Worm (Caenorhabditis elegans) whole organism, L3 larva: Measurements from ENCODE around the gene arrd-11.
A peak's percentile ranks its signal among the peaks of the same experiment; 100 is the strongest.

Source experiments
- ZK546.5 ChIP-seq: sonication (generic microtip); optimal IDR thresholded peaks from 2 replicates; lab custom pipeline; 2017; ENCODE audit warnings: missing biosample characterization, missing genetic modification characterization
- aly-2 ChIP-seq: fragments of 150-350 bp; optimal IDR thresholded peaks from 2 replicates; lab custom pipeline; 2014; ENCODE audit warnings: missing biosample characterization, missing genetic modification characterization
- ama-1 ChIP-seq: fragments of 150-350 bp; optimal IDR thresholded peaks from 2 replicates; lab custom pipeline; 2018
- ceh-16 ChIP-seq: sonication (generic microtip); optimal IDR thresholded peaks from 2 replicates; lab custom pipeline; 2017; ENCODE audit warnings: missing biosample characterization, missing genetic modification characterization
- ceh-82 ChIP-seq: fragments of 150-350 bp; optimal IDR thresholded peaks from 2 replicates; lab custom pipeline; 2014; ENCODE audit warnings: missing biosample characterization, missing genetic modification characterization
- ceh-9 ChIP-seq: sonication (generic microtip); optimal IDR thresholded peaks from 2 replicates; lab custom pipeline; 2018; ENCODE audit warnings: missing biosample characterization, missing genetic modification characterization
- egl-27 ChIP-seq: sonication (generic microtip); optimal IDR thresholded peaks from 4 replicates; lab custom pipeline; 2017; ENCODE audit warnings: missing biosample characterization, missing genetic modification reagents, missing genetic modification characterization
- egl-5 ChIP-seq: fragments of 150-350 bp; optimal IDR thresholded peaks from 2 replicates; lab custom pipeline; 2017; ENCODE audit warnings: missing biosample characterization, missing genetic modification reagents, missing genetic modification characterization, inconsistent platforms
- elt-1 ChIP-seq: fragments of 150-350 bp; optimal IDR thresholded peaks from 2 replicates; lab custom pipeline; 2014; ENCODE audit warnings: missing biosample characterization, missing genetic modification characterization
- elt-2 ChIP-seq: sonication (generic microtip); optimal IDR thresholded peaks from 2 replicates; lab custom pipeline; 2016; ENCODE audit warnings: missing genetic modification reagents, mild to moderate bottlenecking, missing genetic modification characterization, missing compliant biosample characterization
- elt-3 ChIP-seq, 3 experiments: fragments of 150-350 bp in 1 of 3; sonication (generic microtip) in 2 of 3; optimal IDR thresholded peaks; 2 replicates in 2 of 3; 4 replicates in 1 of 3; lab custom pipeline; 2014 to 2017; ENCODE audit warnings: missing biosample characterization in 3 of 3, missing genetic modification characterization in 3 of 3
- eor-1 ChIP-seq, 2 experiments: fragments of 150-350 bp; optimal IDR thresholded peaks; 2 replicates each; lab custom pipeline; 2014 to 2018; ENCODE audit warnings: missing biosample characterization in 2 of 2, missing genetic modification characterization in 2 of 2
- fkh-10 ChIP-seq: sonication (generic microtip); optimal IDR thresholded peaks from 2 replicates; lab custom pipeline; 2017; ENCODE audit warnings: missing biosample characterization, missing genetic modification reagents, missing genetic modification characterization
- fkh-2 ChIP-seq: fragments of 150-350 bp; optimal IDR thresholded peaks from 2 replicates; lab custom pipeline; 2014; ENCODE audit warnings: missing biosample characterization, missing genetic modification reagents, missing genetic modification characterization
- fos-1 ChIP-seq: fragments of 150-350 bp; optimal IDR thresholded peaks from 2 replicates; lab custom pipeline; 2014; ENCODE audit warnings: missing biosample characterization, missing genetic modification characterization
- hmg-11 ChIP-seq: sonication (generic microtip); optimal IDR thresholded peaks from 2 replicates; lab custom pipeline; 2016; ENCODE audit warnings: missing genetic modification characterization, missing compliant biosample characterization
- jun-1 ChIP-seq: fragments of 150-350 bp; optimal IDR thresholded peaks from 2 replicates; lab custom pipeline; 2014; ENCODE audit warnings: missing biosample characterization, missing genetic modification reagents, missing genetic modification characterization
- lin-39 ChIP-seq: fragments of 150-350 bp; optimal IDR thresholded peaks from 2 replicates; lab custom pipeline; 2018; ENCODE audit warnings: missing biosample characterization, missing genetic modification reagents, missing genetic modification characterization
- mdl-1 ChIP-seq: fragments of 150-350 bp; optimal IDR thresholded peaks from 2 replicates; lab custom pipeline; 2014; ENCODE audit warnings: missing biosample characterization, missing genetic modification characterization
- mml-1 ChIP-seq: fragments of 150-350 bp; sonication (generic microtip); optimal IDR thresholded peaks from 3 replicates; lab custom pipeline; 2014; ENCODE audit warnings: missing biosample characterization, missing genetic modification characterization
- nfya-1 ChIP-seq: sonication (generic microtip); optimal IDR thresholded peaks from 2 replicates; lab custom pipeline; 2017; ENCODE audit warnings: missing genetic modification characterization, mild to moderate bottlenecking, missing compliant biosample characterization, antibody characterized with exemption, moderate library complexity; ENCODE audit not compliant: insufficient read depth
- nhr-11 ChIP-seq: fragments of 150-350 bp; optimal IDR thresholded peaks from 2 replicates; lab custom pipeline; 2014; ENCODE audit warnings: missing biosample characterization, missing genetic modification characterization
- nhr-12 ChIP-seq: fragments of 150-350 bp; optimal IDR thresholded peaks from 2 replicates; lab custom pipeline; 2014; ENCODE audit warnings: missing biosample characterization, missing genetic modification characterization
- nhr-23 ChIP-seq: fragments of 150-350 bp; optimal IDR thresholded peaks from 2 replicates; lab custom pipeline; 2014; ENCODE audit warnings: missing biosample characterization, missing genetic modification reagents, missing genetic modification characterization
- nhr-237 ChIP-seq: fragments of 150-350 bp; optimal IDR thresholded peaks from 2 replicates; lab custom pipeline; 2014; ENCODE audit warnings: missing biosample characterization, missing genetic modification characterization
- nhr-28 ChIP-seq: fragments of 150-350 bp; optimal IDR thresholded peaks from 2 replicates; lab custom pipeline; 2014; ENCODE audit warnings: missing biosample characterization, missing genetic modification characterization
- nhr-67 ChIP-seq: fragments of 150-350 bp; optimal IDR thresholded peaks from 2 replicates; lab custom pipeline; 2014; ENCODE audit warnings: missing biosample characterization, missing genetic modification characterization
- nhr-76 ChIP-seq: fragments of 150-350 bp; sonication (generic microtip); optimal IDR thresholded peaks from 5 replicates; lab custom pipeline; 2014; ENCODE audit warnings: missing biosample characterization, missing genetic modification characterization
- nhr-77 ChIP-seq: fragments of 150-350 bp; optimal IDR thresholded peaks from 2 replicates; lab custom pipeline; 2014; ENCODE audit warnings: missing biosample characterization, missing genetic modification characterization
- pqm-1 ChIP-seq: fragments of 150-350 bp; optimal IDR thresholded peaks from 2 replicates; lab custom pipeline; 2017; ENCODE audit warnings: missing biosample characterization, missing genetic modification characterization, inconsistent platforms
- snpc-4 ChIP-seq: fragments of 150-350 bp; optimal IDR thresholded peaks from 2 replicates; lab custom pipeline; 2014; ENCODE audit warnings: missing biosample characterization, missing genetic modification characterization
- unc-39 ChIP-seq: sonication (generic microtip); optimal IDR thresholded peaks from 4 replicates; lab custom pipeline; 2017; ENCODE audit warnings: missing biosample characterization, missing genetic modification characterization
- unc-62 ChIP-seq: fragments of 150-350 bp; sonication (generic microtip); optimal IDR thresholded peaks from 4 replicates; lab custom pipeline; 2014; ENCODE audit warnings: missing biosample characterization, missing genetic modification reagents, missing genetic modification characterization
- ztf-11 ChIP-seq: fragments of 150-350 bp; optimal IDR thresholded peaks from 2 replicates; lab custom pipeline; 2014; ENCODE audit warnings: missing biosample characterization, missing genetic modification characterization
- ztf-4 ChIP-seq: fragments of 150-350 bp; optimal IDR thresholded peaks from 2 replicates; lab custom pipeline; 2014; ENCODE audit warnings: missing biosample characterization, missing genetic modification characterization

arrd-11 gene

ce11 chrII:13785582-13785981, 22.4 kb downstream of the arrd-11 start:
- TF ChIP-seq nhr-11 (tag; lab: Kevin White, UChicago) (no peak), ceh-82 (no peak), eor-1 (tag; optimal IDR thresholded peaks at IDR 0.05; lab: Kevin White, UChicago) (no peak), nhr-237 (tag; lab: Kevin White, UChicago) (no peak), mdl-1 (no peak), aly-2 (no peak), pqm-1 (tag; lab: Kevin White, UChicago) (no peak), nhr-28 (tag; lab: Kevin White, UChicago) (no peak), elt-1 (tag; lab: Kevin White, UChicago) (no peak), ama-1 (no peak), lin-39 (tag; lab: Kevin White, UChicago) (no peak), mml-1 (tag; lab: Kevin White, UChicago) (no peak), nhr-23 (tag; lab: Kevin White, UChicago) (no peak), unc-39 (tag; lab: Kevin White, UChicago) (no peak), ceh-9 (tag; lab: Kevin White, UChicago) (no peak), egl-5 (no peak), elt-2 (tag; lab: Kevin White, UChicago) (no peak)

ce11 chrII:13786899-13787298, 23.7 kb downstream of the arrd-11 start:
- no peak for TF ChIP-seq lin-39 (tag; lab: Kevin White, UChicago)
- TF ChIP-seq mml-1 (tag; lab: Kevin White, UChicago), result no peak
- TF ChIP-seq ceh-16 (tag; lab: Kevin White, UChicago), result no peak
- no peak for TF ChIP-seq unc-62 (GFP tag; lab: Kevin White, UChicago)
- no peak for TF ChIP-seq snpc-4 (tag; lab: Kevin White, UChicago)
- no peak for TF ChIP-seq nfya-1 (tag; lab: Kevin White, UChicago)
- TF ChIP-seq fkh-2 (tag; lab: Kevin White, UChicago), result no peak
- TF ChIP-seq nhr-77 (tag; lab: Kevin White, UChicago), result no peak
- TF ChIP-seq, all 47 proteins: peak for 0

ce11 chrII:13788813-13789212, 25.6 kb downstream of the arrd-11 start:
- TF ChIP-seq eor-1 (tag; optimal IDR thresholded peaks at IDR 0.05; lab: Kevin White, UChicago), result no peak
- TF ChIP-seq fkh-10 (GFP tag; lab: Kevin White, UChicago), result peak; percentile 15
- TF ChIP-seq elt-1 (tag; lab: Kevin White, UChicago), result no peak
- no peak for TF ChIP-seq unc-39 (tag; lab: Kevin White, UChicago)
- TF ChIP-seq jun-1 (tag; lab: Kevin White, UChicago), result no peak
- TF ChIP-seq snpc-4 (tag; lab: Kevin White, UChicago), result peak; percentile 13
- no peak for TF ChIP-seq mml-1 (tag; lab: Kevin White, UChicago)
- TF ChIP-seq, all 47 proteins: peak for 2

- TF ChIP-seq nhr-28 (tag; lab: Kevin White, UChicago) (no peak), nhr-12 (tag; lab: Kevin White, UChicago) (no peak), egl-5 (peak; percentile 22), lin-39 (tag; lab: Kevin White, UChicago) (peak; percentile 12)
These were observed 26.5 kb downstream of the arrd-11 start for ce11 chrII:13789714-13790113.

ce11 chrII:13791570-13792279, 28.5 kb downstream of the arrd-11 start, which contains the start of gene ZK131.11:
Gene ZK131.11, plus strand, starts transcription at chrII:13792229.
- TF ChIP-seq unc-62 (GFP tag; lab: Kevin White, UChicago), result no peak
- TF ChIP-seq nhr-237 (tag; lab: Kevin White, UChicago), result no peak
- TF ChIP-seq mdl-1, result no peak
- TF ChIP-seq ceh-9 (tag; lab: Kevin White, UChicago), result no peak
- TF ChIP-seq nhr-67 (tag; lab: Kevin White, UChicago), result no peak
- TF ChIP-seq aly-2, result no peak
- no peak for TF ChIP-seq nhr-11 (tag; lab: Kevin White, UChicago)
- TF ChIP-seq ztf-4 (tag; lab: Kevin White, UChicago), result no peak
- no peak for TF ChIP-seq egl-27 (tag; lab: Kevin White, UChicago)
- TF ChIP-seq ztf-11 (tag; lab: Kevin White, UChicago), result no peak
- TF ChIP-seq fos-1, result no peak
- TF ChIP-seq elt-3 (tag; optimal IDR thresholded peaks at IDR 0.05; lab: Kevin White, UChicago), result no peak
- no peak for TF ChIP-seq egl-5
- TF ChIP-seq nhr-28 (tag; lab: Kevin White, UChicago), result no peak
- no peak for TF ChIP-seq ZK546.5 (tag; lab: Kevin White, UChicago)
- TF ChIP-seq nhr-77 (tag; lab: Kevin White, UChicago), result no peak
- no peak for TF ChIP-seq nhr-76 (tag; lab: Kevin White, UChicago)
- TF ChIP-seq hmg-11, result no peak
